Worm (Caenorhabditis elegans): Measurements from ENCODE around the gene T22G5.3.

DNA sequence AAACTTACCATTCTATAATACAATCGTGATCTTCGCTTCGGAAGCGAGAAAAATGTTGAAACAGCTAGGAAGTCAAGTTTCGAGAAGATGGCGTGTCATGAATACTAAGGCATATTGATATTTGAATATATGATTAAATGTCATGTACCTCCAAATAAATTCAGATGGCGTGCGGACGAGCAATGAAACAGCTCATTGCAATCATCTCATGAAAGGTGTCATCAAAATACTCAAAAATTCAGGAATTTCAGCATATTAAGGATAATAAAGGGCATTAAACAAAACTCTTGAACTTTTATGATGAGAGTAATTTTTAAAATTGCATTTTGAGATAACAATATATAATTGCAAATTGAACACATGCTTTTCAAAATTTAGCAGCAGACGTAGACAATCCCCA lies 34.7 kb downstream of the T22G5.3 start, which contains the start of gene gcy-32:
- no peak for TF ChIP-seq dpl-1 (GFP tag; optimal IDR thresholded peaks at IDR 0.05)
- TF ChIP-seq let-607 (tag; optimal IDR thresholded peaks at IDR 0.05) = no peak
- TF ChIP-seq fkh-3 (tag; optimal IDR thresholded peaks at IDR 0.05) = no peak
- no peak for TF ChIP-seq snpc-4 (GFP tag; optimal IDR thresholded peaks at IDR 0.05)
- no peak for TF ChIP-seq snpc-4 (tag; optimal IDR thresholded peaks at IDR 0.05)
- no peak for TF ChIP-seq xnd-1 (tag; optimal IDR thresholded peaks at IDR 0.05)
- TF ChIP-seq sptf-2 (GFP tag; optimal IDR thresholded peaks at IDR 0.05) = no peak

Measured in whole organism, young adult.